Worm (Caenorhabditis elegans) whole organism, young adult: ENCODE results near the gene R10D12.8.

Experiments
- B0019.2 ChIP-seq: fragments of 200-800 bp; sonication (Bioruptor generic); conservative IDR thresholded peaks from 2 replicates; pipeline ENCODE4 v1.3.6; 2022; ENCODE audit warnings: missing genetic modification reagents, missing genetic modification characterization, missing compliant biosample characterization
- B0261.1 ChIP-seq: sonication (generic microtip); optimal IDR thresholded peaks from 2 replicates; lab custom pipeline; 2016; ENCODE audit warnings: mild to moderate bottlenecking, missing genetic modification characterization, moderate library complexity, missing compliant biosample characterization
- C06A6.2 ChIP-seq: fragments of 200-800 bp; sonication (Bioruptor generic); conservative IDR thresholded peaks from 2 replicates; pipeline ENCODE4 v1.3.6; 2022; ENCODE audit warnings: missing genetic modification characterization, missing compliant biosample characterization
- C17E4.6 ChIP-seq: fragments of 200-800 bp; sonication (Bioruptor generic); IDR thresholded peaks from 2 replicates; pipeline ENCODE4 v1.3.6; 2022; ENCODE audit warnings: missing genetic modification reagents, missing genetic modification characterization, missing compliant biosample characterization
- F10E7.11 ChIP-seq: sonication (generic microtip); optimal IDR thresholded peaks from 2 replicates; lab custom pipeline; 2017; ENCODE audit warnings: mild to moderate bottlenecking, missing genetic modification characterization, moderate library complexity, missing compliant biosample characterization
- F22D6.2 ChIP-seq: sonication (generic microtip); optimal IDR thresholded peaks from 2 replicates; lab custom pipeline; 2016; ENCODE audit warnings: mild to moderate bottlenecking, missing genetic modification characterization, missing compliant biosample characterization
- F23B12.7 ChIP-seq: sonication (generic microtip); optimal IDR thresholded peaks from 2 replicates; lab custom pipeline; 2017; ENCODE audit warnings: missing genetic modification characterization, mild to moderate bottlenecking, missing compliant biosample characterization, antibody characterized with exemption, moderate library complexity; ENCODE audit not compliant: insufficient read depth
- F33H1.4 ChIP-seq: fragments of 200-800 bp; sonication (Bioruptor generic); IDR thresholded peaks from 2 replicates; pipeline ENCODE4 v1.3.6; 2022; ENCODE audit warnings: missing genetic modification reagents, missing genetic modification characterization, missing compliant biosample characterization
- F37B4.10 ChIP-seq: fragments of 200-800 bp; sonication (Bioruptor generic); IDR thresholded peaks from 2 replicates; pipeline ENCODE4 v1.3.6; 2022; ENCODE audit warnings: missing genetic modification characterization, missing compliant biosample characterization
- F52B5.7 ChIP-seq: sonication (generic microtip); optimal IDR thresholded peaks from 2 replicates; lab custom pipeline; 2016; ENCODE audit warnings: mild to moderate bottlenecking, missing genetic modification characterization, missing compliant biosample characterization
- F57C9.4 ChIP-seq: sonication (generic microtip); optimal IDR thresholded peaks from 2 replicates; lab custom pipeline; 2017; ENCODE audit warnings: mild to moderate bottlenecking, missing genetic modification characterization, missing compliant biosample characterization
- Y79H2A.3 ChIP-seq: fragments of 200-800 bp; sonication (Bioruptor generic); conservative IDR thresholded peaks from 2 replicates; pipeline ENCODE4 v1.3.6; 2022; ENCODE audit warnings: missing genetic modification reagents, missing genetic modification characterization, missing compliant biosample characterization
- akir-1 ChIP-seq: fragments of 200-800 bp; sonication (Bioruptor generic); optimal IDR thresholded peaks from 2 replicates; lab custom pipeline; 2018; ENCODE audit warnings: mild to moderate bottlenecking, missing genetic modification characterization, moderate library complexity, missing compliant biosample characterization
- athp-1 ChIP-seq: sonication (generic microtip); optimal IDR thresholded peaks from 2 replicates; lab custom pipeline; 2017; ENCODE audit warnings: mild to moderate bottlenecking, missing genetic modification characterization, missing compliant biosample characterization
- bed-2 ChIP-seq: fragments of 200-800 bp; sonication (Bioruptor generic); IDR thresholded peaks from 2 replicates; pipeline ENCODE4 v1.3.6; 2022; ENCODE audit warnings: missing genetic modification reagents, missing genetic modification characterization, missing compliant biosample characterization
- ceh-100 ChIP-seq: fragments of 200-800 bp; sonication (Bioruptor generic); IDR thresholded peaks from 2 replicates; pipeline ENCODE4 v1.3.6; 2022; ENCODE audit warnings: missing genetic modification reagents, missing genetic modification characterization, missing compliant biosample characterization
- ceh-27 ChIP-seq: fragments of 200-800 bp; sonication (Bioruptor generic); optimal IDR thresholded peaks from 2 replicates; lab custom pipeline; 2018; ENCODE audit warnings: mild to moderate bottlenecking, missing genetic modification characterization, moderate library complexity, missing compliant biosample characterization
- ceh-40 ChIP-seq: fragments of 200-800 bp; sonication (Bioruptor generic); IDR thresholded peaks from 2 replicates; pipeline ENCODE4 v1.3.6; 2022; ENCODE audit warnings: missing genetic modification characterization, missing compliant biosample characterization
- ceh-91 ChIP-seq: fragments of 200-800 bp; sonication (Bioruptor generic); IDR thresholded peaks from 2 replicates; pipeline ENCODE4 v1.3.6; 2022; ENCODE audit warnings: missing genetic modification reagents, missing genetic modification characterization, missing compliant biosample characterization
- chd-7 ChIP-seq: sonication (generic microtip); optimal IDR thresholded peaks from 2 replicates; lab custom pipeline; 2016; ENCODE audit warnings: mild to moderate bottlenecking, missing genetic modification characterization, moderate library complexity, missing compliant biosample characterization
- die-1 ChIP-seq: sonication (generic microtip); optimal IDR thresholded peaks from 2 replicates; lab custom pipeline; 2016; ENCODE audit warnings: missing genotype, mild to moderate bottlenecking, missing genetic modification characterization, missing compliant biosample characterization
- dpl-1 ChIP-seq: fragments of 150-350 bp; optimal IDR thresholded peaks from 2 replicates; lab custom pipeline; 2014; ENCODE audit warnings: missing biosample characterization, missing genetic modification reagents, missing genetic modification characterization
- ekl-4 ChIP-seq: fragments of 200-800 bp; sonication (Bioruptor generic); IDR thresholded peaks from 2 replicates; pipeline ENCODE4 v1.3.6; 2022; ENCODE audit warnings: missing genetic modification reagents, missing genetic modification characterization, missing compliant biosample characterization
- ets-4 ChIP-seq: fragments of 200-800 bp; sonication (Bioruptor generic); optimal IDR thresholded peaks from 2 replicates; lab custom pipeline; 2018; ENCODE audit warnings: mild to moderate bottlenecking, missing genetic modification characterization, missing compliant biosample characterization
- hmg-1.2 ChIP-seq: fragments of 200-800 bp; sonication (Bioruptor generic); IDR thresholded peaks from 2 replicates; pipeline ENCODE4 v1.3.6; 2022; ENCODE audit warnings: missing genetic modification reagents, missing genetic modification characterization, missing compliant biosample characterization
- hsf-1 ChIP-seq: fragments of 200-800 bp; sonication (Bioruptor generic); IDR thresholded peaks from 2 replicates; pipeline ENCODE4 v1.3.6; 2022; ENCODE audit warnings: missing genetic modification reagents, missing genetic modification characterization, missing compliant biosample characterization
- lag-1 ChIP-seq: fragments of 200-800 bp; sonication (Bioruptor generic); IDR thresholded peaks from 2 replicates; pipeline ENCODE4 v1.3.6; 2022; ENCODE audit warnings: missing genetic modification reagents, missing genetic modification characterization, missing compliant biosample characterization
- let-526 ChIP-seq: fragments of 200-800 bp; sonication (Bioruptor generic); IDR thresholded peaks from 2 replicates; pipeline ENCODE4 v1.3.6; 2022; ENCODE audit warnings: missing genetic modification reagents, missing genetic modification characterization, missing compliant biosample characterization
- lin-54 ChIP-seq: fragments of 200-800 bp; sonication (Bioruptor generic); optimal IDR thresholded peaks from 2 replicates; lab custom pipeline; 2018; ENCODE audit warnings: mild to moderate bottlenecking, missing genetic modification characterization, missing compliant biosample characterization
- madf-10 ChIP-seq: sonication (generic microtip); optimal IDR thresholded peaks from 2 replicates; lab custom pipeline; 2016; ENCODE audit warnings: mild to moderate bottlenecking, missing genetic modification characterization, missing compliant biosample characterization
- madf-3 ChIP-seq: fragments of 200-800 bp; sonication (Bioruptor generic); IDR thresholded peaks from 2 replicates; pipeline ENCODE4 v1.3.6; 2022; ENCODE audit warnings: missing genetic modification reagents, missing genetic modification characterization, missing compliant biosample characterization
- madf-6 ChIP-seq: fragments of 200-800 bp; sonication (Bioruptor generic); IDR thresholded peaks from 2 replicates; pipeline ENCODE4 v1.3.6; 2022; ENCODE audit warnings: missing genetic modification reagents, missing genetic modification characterization, missing compliant biosample characterization
- mel-28 ChIP-seq: sonication (generic microtip); optimal IDR thresholded peaks from 2 replicates; lab custom pipeline; 2016; ENCODE audit warnings: borderline replicate concordance, mild to moderate bottlenecking, missing genetic modification characterization, missing compliant biosample characterization
- nhr-27 ChIP-seq: fragments of 200-800 bp; sonication (Bioruptor generic); optimal IDR thresholded peaks from 2 replicates; lab custom pipeline; 2018; ENCODE audit warnings: mild to moderate bottlenecking, missing genetic modification characterization, moderate library complexity, missing compliant biosample characterization
- nhr-80 ChIP-seq: sonication (generic microtip); optimal IDR thresholded peaks from 2 replicates; lab custom pipeline; 2016; ENCODE audit warnings: missing genetic modification characterization, missing compliant biosample characterization
- rec-8 ChIP-seq, 2 experiments: sonication (generic microtip); optimal IDR thresholded peaks; 2 replicates each; lab custom pipeline; 2016; ENCODE audit warnings: mild to moderate bottlenecking in 2 of 2, missing genetic modification characterization in 2 of 2, missing genetic modification reagents in 2 of 2, missing genotype in 2 of 2, missing biosample characterization in 1 of 2, missing compliant biosample characterization in 1 of 2, moderate library complexity in 1 of 2
- sdz-38 ChIP-seq: sonication (generic microtip); optimal IDR thresholded peaks from 2 replicates; lab custom pipeline; 2016; ENCODE audit warnings: missing genotype, missing genetic modification characterization, missing compliant biosample characterization
- sea-2 ChIP-seq: fragments of 200-800 bp; sonication (Bioruptor generic); IDR thresholded peaks from 2 replicates; pipeline ENCODE4 v1.3.6; 2022; ENCODE audit warnings: missing genetic modification characterization, missing compliant biosample characterization
- snpc-1.1 ChIP-seq: sonication (generic microtip); optimal IDR thresholded peaks from 2 replicates; lab custom pipeline; 2017; ENCODE audit warnings: missing genetic modification characterization, mild to moderate bottlenecking, missing compliant biosample characterization, antibody characterized with exemption, moderate library complexity, missing genotype, missing genetic modification reagents; ENCODE audit not compliant: insufficient read depth
- snpc-3.4 ChIP-seq: sonication (generic microtip); optimal IDR thresholded peaks from 2 replicates; lab custom pipeline; 2017; ENCODE audit warnings: missing genetic modification characterization, mild to moderate bottlenecking, missing compliant biosample characterization, antibody characterized with exemption, moderate library complexity, missing genotype, missing genetic modification reagents
- sptf-2 ChIP-seq: fragments of 200-800 bp; sonication (Bioruptor generic); optimal IDR thresholded peaks from 2 replicates; lab custom pipeline; 2018; ENCODE audit warnings: mild to moderate bottlenecking, missing genetic modification characterization, missing compliant biosample characterization
- xnd-1 ChIP-seq: sonication (generic microtip); optimal IDR thresholded peaks from 2 replicates; lab custom pipeline; 2016; ENCODE audit warnings: missing genotype, missing genetic modification reagents, missing genetic modification characterization, missing compliant biosample characterization
- zfh-2 ChIP-seq: fragments of 200-800 bp; sonication (Bioruptor generic); conservative IDR thresholded peaks from 2 replicates; pipeline ENCODE4 v1.3.6; 2022; ENCODE audit warnings: missing genetic modification reagents, missing genetic modification characterization, missing compliant biosample characterization
- ztf-22 ChIP-seq: fragments of 200-800 bp; sonication (Bioruptor generic); optimal IDR thresholded peaks from 2 replicates; lab custom pipeline; 2018; ENCODE audit warnings: mild to moderate bottlenecking, missing genetic modification characterization, moderate library complexity, missing compliant biosample characterization
- ztf-25 ChIP-seq: fragments of 200-800 bp; sonication (Bioruptor generic); IDR thresholded peaks from 2 replicates; pipeline ENCODE4 v1.3.6; 2022; ENCODE audit warnings: missing genetic modification reagents, missing genetic modification characterization, missing compliant biosample characterization
- ztf-6 ChIP-seq: fragments of 200-800 bp; sonication (Bioruptor generic); IDR thresholded peaks from 2 replicates; pipeline ENCODE4 v1.3.6; 2022; ENCODE audit warnings: missing genetic modification reagents, missing genetic modification characterization, missing compliant biosample characterization

The R10D12.8 gene

ce11 chrV:13907557-13908104, 45.5 kb downstream of the R10D12.8 start (continued):
- TF ChIP-seq ceh-27 (GFP tag; lab: Kevin White, UChicago): peak; percentile 41
- TF ChIP-seq bed-2 (GFP tag; lab: Robert Waterston, UW): no peak
- TF ChIP-seq mel-28 (tag; lab: Kevin White, UChicago): peak; percentile 88
- TF ChIP-seq F10E7.11 (tag; lab: Kevin White, UChicago): peak; percentile 65
- no peak; the same call in 1 of the 2 replicates for TF ChIP-seq madf-6 (GFP tag; lab: Robert Waterston, UW)
- peak; percentile 54; the same call in 1 of the 2 replicates for TF ChIP-seq ceh-100 (GFP tag; lab: Robert Waterston, UW)
- no peak; the same call in none of the 2 replicates for TF ChIP-seq F33H1.4 (GFP tag; lab: Robert Waterston, UW)
- no peak for TF ChIP-seq dpl-1 (GFP tag; lab: Kevin White, UChicago)
- peak; percentile 92 for TF ChIP-seq chd-7
- TF ChIP-seq sdz-38 (tag; lab: Kevin White, UChicago): no peak
- peak; percentile 81 for TF ChIP-seq ets-4 (GFP tag; lab: Kevin White, UChicago)
- no peak for TF ChIP-seq sptf-2
- TF ChIP-seq xnd-1: no peak
- TF ChIP-seq athp-1 (tag; lab: Kevin White, UChicago): peak; percentile 67
- 0 out of 2 replicates have a peak, but pooled peaks have one; percentile 34 for TF ChIP-seq C17E4.6 (GFP tag; lab: Robert Waterston, UW)
- TF ChIP-seq ztf-6: no peak
- TF ChIP-seq ekl-4: peak; percentile 68
- TF ChIP-seq snpc-1.1 (tag; lab: Kevin White, UChicago): no peak
- peak; percentile 35 for TF ChIP-seq die-1 (tag; lab: Kevin White, UChicago)
- TF ChIP-seq lag-1 (GFP tag; lab: Robert Waterston, UW): 0 out of 2 replicates have a peak, but pooled peaks have one; percentile 69
- peak; percentile 76 for TF ChIP-seq ztf-22
- TF ChIP-seq akir-1 (GFP tag; lab: Kevin White, UChicago): no peak
- peak; percentile 65; the same call in 1 of the 2 replicates for TF ChIP-seq hsf-1 (GFP tag; lab: Robert Waterston, UW)
- TF ChIP-seq ceh-91 (GFP tag; lab: Robert Waterston, UW): no peak
- TF ChIP-seq ceh-40 (GFP tag; lab: Robert Waterston, UW): 0 out of 2 replicates have a peak, but pooled peaks have one; percentile 61
- no peak for TF ChIP-seq snpc-3.4 (tag; lab: Kevin White, UChicago)
- peak; percentile 64; the same call in 1 of the 2 replicates for TF ChIP-seq Y79H2A.3
- TF ChIP-seq madf-10 (tag; lab: Kevin White, UChicago): peak; percentile 64
- no peak for TF ChIP-seq zfh-2 (GFP tag; lab: Robert Waterston, UW)
- TF ChIP-seq F52B5.7 (tag; lab: Kevin White, UChicago): peak; percentile 92
- peak; percentile 74 for TF ChIP-seq C06A6.2 (GFP tag; lab: Robert Waterston, UW)
- TF ChIP-seq let-526 (GFP tag; lab: Robert Waterston, UW): peak; percentile 84

ce11 chrV:13906166-13906565, 46.9 kb downstream of the R10D12.8 start, which contains the start of gene stdh-1:
Gene stdh-1, plus strand, starts transcription at chrV:13906492.
- TF ChIP-seq hmg-1.2 (GFP tag; lab: Robert Waterston, UW) (peak; percentile 62; the same call in 1 of the 2 replicates), rec-8 (tag; optimal IDR thresholded peaks at IDR 0.05; lab: Kevin White, UChicago) (no peak), B0261.1 (tag; lab: Kevin White, UChicago) (no peak), B0019.2 (GFP tag; lab: Robert Waterston, UW) (no peak), dpl-1 (GFP tag; lab: Kevin White, UChicago) (no peak), F57C9.4 (tag; lab: Kevin White, UChicago) (no peak), F22D6.2 (tag; lab: Kevin White, UChicago) (no peak), sea-2 (GFP tag; lab: Robert Waterston, UW) (no peak), lin-54 (GFP tag; lab: Kevin White, UChicago) (no peak), die-1 (tag; lab: Kevin White, UChicago) (no peak), madf-3 (GFP tag; lab: Robert Waterston, UW) (no peak), F23B12.7 (tag; lab: Kevin White, UChicago) (no peak), ztf-25 (GFP tag; lab: Robert Waterston, UW) (no peak), nhr-27 (tag; lab: Kevin White, UChicago) (no peak), nhr-80 (tag; lab: Kevin White, UChicago) (peak; percentile 6), F37B4.10 (no peak)
